Worm (Caenorhabditis elegans): ENCODE results near the gene lgc-57.

ce11 chrII:10659585-10659984, 35.2 kb upstream of the lgc-57 start:
- no peak for TF ChIP-seq flt-1 (GFP tag; IDR thresholded peaks at IDR 0.05)
- TF ChIP-seq cog-1 (tag; optimal IDR thresholded peaks at IDR 0.05) = no peak
- TF ChIP-seq med-1 (GFP tag; optimal IDR thresholded peaks at IDR 0.05; ENCODE audit: insufficient read depth) = no peak

Data from whole organism, midembryonic.